Worm (Caenorhabditis elegans) whole organism, L3 larva: ENCODE results near the gene srm-1.

Experiments
- ZK546.5 ChIP-seq: sonication (generic microtip); optimal IDR thresholded peaks from 2 replicates; lab custom pipeline; 2017; ENCODE audit warnings: missing biosample characterization, missing genetic modification characterization
- aly-2 ChIP-seq: fragments of 150-350 bp; optimal IDR thresholded peaks from 2 replicates; lab custom pipeline; 2014; ENCODE audit warnings: missing biosample characterization, missing genetic modification characterization
- nhr-11 ChIP-seq: fragments of 150-350 bp; optimal IDR thresholded peaks from 2 replicates; lab custom pipeline; 2014; ENCODE audit warnings: missing biosample characterization, missing genetic modification characterization
- pha-4 ChIP-seq: fragments of 150-350 bp; optimal IDR thresholded peaks from 2 replicates; lab custom pipeline; 2014; ENCODE audit warnings: missing biosample characterization, missing genetic modification reagents, missing genetic modification characterization
- snpc-4 ChIP-seq: fragments of 150-350 bp; optimal IDR thresholded peaks from 2 replicates; lab custom pipeline; 2014; ENCODE audit warnings: missing biosample characterization, missing genetic modification characterization

- TF ChIP-seq ZK546.5 (tag; lab: Kevin White, UChicago) (no peak), nhr-11 (no peak), pha-4 (no peak), aly-2 (tag; lab: Kevin White, UChicago) (no peak), snpc-4 (no peak)
These were observed 26.1 kb upstream of the srm-1 start, which contains the start of gene clec-177 for ce11 chrIV:4986246-4986645.
